Worm (Caenorhabditis elegans): ENCODE measurements around the gene C34D4.2.

- TF ChIP-seq unc-62 (GFP tag; optimal IDR thresholded peaks at IDR 0.05), result no peak
- TF ChIP-seq unc-39 (tag; optimal IDR thresholded peaks at IDR 0.05), result no peak
- TF ChIP-seq blmp-1 (tag; optimal IDR thresholded peaks at IDR 0.05), result no peak
- TF ChIP-seq sem-2 (GFP tag; optimal IDR thresholded peaks at IDR 0.05), result no peak
- TF ChIP-seq snpc-4 (tag; optimal IDR thresholded peaks at IDR 0.05), result no peak
Observed at ce11 chrIV:7171222-7171621, 16.8 kb downstream of the C34D4.2 start, which contains the start of gene str-220.
